Fruit fly (Drosophila melanogaster): ENCODE data around the gene CG16743.

DNA sequence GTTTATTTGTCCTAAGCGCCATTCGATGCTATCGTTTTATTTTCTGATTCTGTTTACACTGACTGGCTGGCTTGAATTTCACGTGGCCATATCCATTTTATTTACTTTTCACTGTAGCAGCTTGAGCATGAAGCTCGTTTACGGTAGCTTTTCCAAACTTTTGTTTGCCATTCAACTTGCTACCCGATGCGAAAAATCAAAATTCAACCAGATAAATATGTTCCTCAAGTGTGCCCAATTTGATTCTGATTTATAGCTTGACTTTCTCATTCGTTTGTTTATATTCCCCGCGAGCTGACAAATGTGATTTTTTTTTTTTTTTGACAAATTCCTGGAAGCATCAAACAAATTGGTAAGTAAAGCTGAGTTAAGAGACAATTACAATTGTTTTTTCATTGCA is 35.7 kb upstream of the CG16743 start, which contains the start of gene CG14072:
- no peak for TF ChIP-seq CG8478 (optimal IDR thresholded peaks at IDR 0.05)
- no peak for TF ChIP-seq CTCF (optimal IDR thresholded peaks at IDR 0.05)

Measured in S2 (cell line).